Fruit fly (Drosophila melanogaster) whole organism, prepupa: Measurements from ENCODE around the gene CG1236.

Source experiments
- Blimp-1 ChIP-seq: fragments of 200-800 bp; sonication (Bioruptor generic); optimal IDR thresholded peaks from 3 replicates; lab custom pipeline; 2017; ENCODE audit warnings: missing biosample characterization, missing genetic modification characterization, mild to moderate bottlenecking, moderate library complexity, missing genetic modification reagents
- CG10631 ChIP-seq: fragments of 200-800 bp; sonication (Bioruptor generic); optimal IDR thresholded peaks from 2 replicates; lab custom pipeline; 2016; ENCODE audit warnings: missing biosample characterization, missing genetic modification characterization
- CG10669 ChIP-seq: fragments of 200-800 bp; sonication (Bioruptor generic); optimal IDR thresholded peaks from 3 replicates; lab custom pipeline; 2018; ENCODE audit warnings: missing biosample characterization, mild to moderate bottlenecking, missing genetic modification characterization, moderate library complexity
- CG11294 ChIP-seq: fragments of 200-800 bp; sonication (Bioruptor generic); IDR thresholded peaks from 2 replicates; pipeline ENCODE4 v1.3.6; 2022; ENCODE audit warnings: missing biosample characterization, missing genetic modification characterization
- CG11762 ChIP-seq: fragments of 200-800 bp; sonication (Bioruptor generic); optimal IDR thresholded peaks from 3 replicates; lab custom pipeline; 2016; ENCODE audit warnings: missing biosample characterization, missing genetic modification characterization; ENCODE audit not compliant: insufficient read depth
- CG11902 ChIP-seq: fragments of 200-800 bp; sonication (Bioruptor generic); optimal IDR thresholded peaks from 3 replicates; lab custom pipeline; 2016; ENCODE audit warnings: missing biosample characterization, missing genetic modification characterization
- CG15336 ChIP-seq: fragments of 200-800 bp; sonication (Bioruptor generic); IDR thresholded peaks from 2 replicates; pipeline ENCODE4 v1.3.6; 2022; ENCODE audit warnings: missing biosample characterization, missing genetic modification characterization
- CG1621 ChIP-seq: fragments of 200-800 bp; sonication (Bioruptor generic); optimal IDR thresholded peaks from 3 replicates; lab custom pipeline; 2018; ENCODE audit warnings: missing biosample characterization, mild to moderate bottlenecking, missing genetic modification characterization
- CG16779 ChIP-seq: fragments of 200-800 bp; sonication (Bioruptor generic); optimal IDR thresholded peaks from 3 replicates; lab custom pipeline; 2017; ENCODE audit warnings: missing biosample characterization, mild to moderate bottlenecking, missing genetic modification characterization
- CG3032 ChIP-seq: fragments of 200-800 bp; optimal IDR thresholded peaks from 2 replicates; lab custom pipeline; 2019; ENCODE audit warnings: missing biosample characterization, mild to moderate bottlenecking, missing genetic modification characterization, moderate library complexity
- CG31627 ChIP-seq: fragments of 200-800 bp; sonication (Bioruptor generic); optimal IDR thresholded peaks from 3 replicates; lab custom pipeline; 2016; ENCODE audit warnings: missing biosample characterization, missing genetic modification characterization
- CG32006 ChIP-seq: fragments of 200-800 bp; sonication (Bioruptor generic); optimal IDR thresholded peaks from 3 replicates; lab custom pipeline; 2017; ENCODE audit warnings: missing biosample characterization, mild to moderate bottlenecking, missing genetic modification characterization
- CG34406 ChIP-seq: fragments of 200-800 bp; sonication (Bioruptor generic); optimal IDR thresholded peaks from 3 replicates; lab custom pipeline; 2016; ENCODE audit warnings: missing biosample characterization, missing genetic modification characterization
- CG3919 ChIP-seq: fragments of 200-800 bp; sonication (Bioruptor generic); optimal IDR thresholded peaks from 3 replicates; lab custom pipeline; 2016; ENCODE audit warnings: missing biosample characterization, missing genetic modification characterization
- CG6163 ChIP-seq: fragments of 200-800 bp; sonication (Bioruptor generic); IDR thresholded peaks from 3 replicates; pipeline ENCODE4 v1.3.6; 2022; ENCODE audit warnings: missing biosample characterization, missing genetic modification characterization
- CG6276 ChIP-seq: fragments of 200-800 bp; sonication (Bioruptor generic); optimal IDR thresholded peaks from 2 replicates; lab custom pipeline; 2017; ENCODE audit warnings: missing biosample characterization, mild to moderate bottlenecking, missing genetic modification characterization
- CG6792 ChIP-seq: fragments of 200-800 bp; sonication (Bioruptor generic); optimal IDR thresholded peaks from 3 replicates; lab custom pipeline; 2016; ENCODE audit warnings: missing biosample characterization, missing genetic modification characterization
- CG6808 ChIP-seq: fragments of 200-800 bp; sonication (Bioruptor generic); optimal IDR thresholded peaks from 3 replicates; lab custom pipeline; 2017; ENCODE audit warnings: missing biosample characterization, missing genetic modification characterization, mild to moderate bottlenecking, moderate library complexity, missing genetic modification reagents
- CG7368 ChIP-seq: fragments of 200-800 bp; sonication (Bioruptor generic); optimal IDR thresholded peaks from 3 replicates; lab custom pipeline; 2016; ENCODE audit warnings: missing biosample characterization, missing genetic modification characterization
- CG8119 ChIP-seq: fragments of 200-800 bp; sonication (Bioruptor generic); IDR thresholded peaks from 3 replicates; pipeline ENCODE4 v1.3.6; 2022; ENCODE audit warnings: missing biosample characterization, missing genetic modification characterization
- CG8319 ChIP-seq: fragments of 200-800 bp; sonication (Bioruptor generic); optimal IDR thresholded peaks from 3 replicates; lab custom pipeline; 2016; ENCODE audit warnings: missing biosample characterization, missing genetic modification characterization
- CG8632 ChIP-seq: fragments of 200-800 bp; sonication (Bioruptor generic); optimal IDR thresholded peaks from 3 replicates; lab custom pipeline; 2016; ENCODE audit warnings: missing biosample characterization, missing genetic modification characterization
- Eip75B ChIP-seq: fragments of 200-800 bp; sonication (Bioruptor generic); optimal IDR thresholded peaks from 3 replicates; lab custom pipeline; 2016; ENCODE audit warnings: missing biosample characterization, missing genetic modification characterization
- Eip78C ChIP-seq: fragments of 200-800 bp; sonication (Bioruptor generic); peaks from one replicate; lab custom pipeline; 2016; ENCODE audit warnings: missing biosample characterization, missing genetic modification characterization
- Eip93F ChIP-seq: fragments of 200-800 bp; sonication (Bioruptor generic); optimal IDR thresholded peaks from 2 replicates; lab custom pipeline; 2016; ENCODE audit warnings: missing biosample characterization, mild to moderate bottlenecking, missing genetic modification characterization
- Ets21C ChIP-seq: fragments of 200-800 bp; sonication (Bioruptor generic); optimal IDR thresholded peaks from 3 replicates; lab custom pipeline; 2016; ENCODE audit warnings: missing biosample characterization, missing genetic modification characterization
- Ets96B ChIP-seq: fragments of 200-800 bp; optimal IDR thresholded peaks from 2 replicates; lab custom pipeline; 2019; ENCODE audit warnings: missing biosample characterization, mild to moderate bottlenecking, missing genetic modification characterization, moderate library complexity
- Gug ChIP-seq: fragments of 200-800 bp; sonication (Bioruptor generic); IDR thresholded peaks from 2 replicates; pipeline ENCODE4 v1.3.6; 2022; ENCODE audit warnings: missing biosample characterization, missing genetic modification characterization
- Hr38 ChIP-seq: sonication (Bioruptor generic); optimal IDR thresholded peaks from 2 replicates; lab custom pipeline; 2016; ENCODE audit warnings: missing biosample characterization, missing genetic modification characterization
- Hr4 ChIP-seq: fragments of 200-800 bp; sonication (Bioruptor generic); optimal IDR thresholded peaks from 3 replicates; lab custom pipeline; 2016; ENCODE audit warnings: missing biosample characterization, missing genetic modification characterization
- Met ChIP-seq: fragments of 200-800 bp; sonication (Bioruptor generic); optimal IDR thresholded peaks from 3 replicates; lab custom pipeline; 2016; ENCODE audit warnings: missing biosample characterization, missing genetic modification characterization
- OdsH ChIP-seq: fragments of 200-800 bp; sonication (Bioruptor generic); optimal IDR thresholded peaks from 3 replicates; lab custom pipeline; 2016; ENCODE audit warnings: missing biosample characterization, missing genetic modification characterization
- Smox ChIP-seq: fragments of 200-800 bp; sonication (Bioruptor generic); optimal IDR thresholded peaks from 3 replicates; lab custom pipeline; 2016; ENCODE audit warnings: missing biosample characterization, missing genetic modification characterization
- Sox102F ChIP-seq: fragments of 200-800 bp; sonication (Bioruptor generic); optimal IDR thresholded peaks from 2 replicates; lab custom pipeline; 2016; ENCODE audit warnings: missing biosample characterization, mild to moderate bottlenecking, missing genetic modification characterization
- Sox14 ChIP-seq: fragments of 200-800 bp; sonication (Bioruptor generic); optimal IDR thresholded peaks from 3 replicates; lab custom pipeline; 2016; ENCODE audit warnings: missing biosample characterization, missing genetic modification characterization
- Sox15 ChIP-seq: fragments of 200-800 bp; sonication (Bioruptor generic); optimal IDR thresholded peaks from 3 replicates; lab custom pipeline; 2016; ENCODE audit warnings: missing biosample characterization, missing genetic modification characterization
- achi ChIP-seq: fragments of 200-800 bp; sonication (Bioruptor generic); optimal IDR thresholded peaks from 3 replicates; lab custom pipeline; 2016; ENCODE audit warnings: missing biosample characterization, missing genetic modification characterization
- acj6 ChIP-seq: fragments of 200-800 bp; sonication (Bioruptor generic); optimal IDR thresholded peaks from 3 replicates; lab custom pipeline; 2016; ENCODE audit warnings: missing biosample characterization, missing genetic modification characterization
- cyc ChIP-seq: fragments of 200-800 bp; sonication (Bioruptor generic); optimal IDR thresholded peaks from 3 replicates; lab custom pipeline; 2016; ENCODE audit warnings: missing biosample characterization, missing genetic modification characterization
- dac ChIP-seq: fragments of 200-800 bp; sonication (Bioruptor generic); optimal IDR thresholded peaks from 2 replicates; lab custom pipeline; 2017; ENCODE audit warnings: missing biosample characterization, mild to moderate bottlenecking, missing genetic modification characterization
- eg ChIP-seq: fragments of 200-800 bp; sonication (Bioruptor generic); IDR thresholded peaks from 3 replicates; pipeline ENCODE4 v1.3.6; 2022; ENCODE audit warnings: missing biosample characterization, missing genetic modification characterization
- esn ChIP-seq: fragments of 200-800 bp; sonication (Bioruptor generic); optimal IDR thresholded peaks from 2 replicates; lab custom pipeline; 2016; ENCODE audit warnings: missing biosample characterization, mild to moderate bottlenecking, missing genetic modification characterization, moderate library complexity
- fd59A ChIP-seq: fragments of 200-800 bp; sonication (Bioruptor generic); optimal IDR thresholded peaks from 2 replicates; lab custom pipeline; 2017; ENCODE audit warnings: missing biosample characterization, mild to moderate bottlenecking, missing genetic modification characterization, missing genetic modification reagents
- fkh ChIP-seq: fragments of 200-800 bp; sonication (Bioruptor generic); optimal IDR thresholded peaks from 3 replicates; lab custom pipeline; 2017; ENCODE audit warnings: missing biosample characterization, mild to moderate bottlenecking, missing genetic modification characterization, moderate library complexity
- lz ChIP-seq: fragments of 200-800 bp; sonication (Bioruptor generic); optimal IDR thresholded peaks from 3 replicates; lab custom pipeline; 2016; ENCODE audit warnings: missing biosample characterization, missing genetic modification characterization
- net ChIP-seq: fragments of 200-800 bp; sonication (Bioruptor generic); optimal IDR thresholded peaks from 3 replicates; lab custom pipeline; 2016; ENCODE audit warnings: missing biosample characterization, missing genetic modification characterization
- pdm3 ChIP-seq: fragments of 200-800 bp; sonication (Bioruptor generic); optimal IDR thresholded peaks from 3 replicates; lab custom pipeline; 2016; ENCODE audit warnings: missing biosample characterization, missing genetic modification characterization
- salr ChIP-seq, 2 experiments: fragments of 200-800 bp; sonication (Bioruptor generic); optimal IDR thresholded peaks; 3 replicates each; lab custom pipeline; 2016 to 2018; ENCODE audit warnings: missing biosample characterization in 2 of 2, missing genetic modification characterization in 2 of 2, mild to moderate bottlenecking in 1 of 2
- ss ChIP-seq, 2 experiments: fragments of 200-800 bp; sonication (Bioruptor generic); optimal IDR thresholded peaks; 2 replicates in 1 of 2; 3 replicates in 1 of 2; lab custom pipeline; 2017 to 2018; ENCODE audit warnings: mild to moderate bottlenecking in 2 of 2, missing biosample characterization in 2 of 2, missing genetic modification characterization in 2 of 2, moderate library complexity in 1 of 2
- svp ChIP-seq: fragments of 200-800 bp; sonication (Bioruptor generic); peaks from one replicate; lab custom pipeline; 2016; ENCODE audit warnings: missing biosample characterization, missing genetic modification characterization
- topi ChIP-seq: fragments of 200-800 bp; sonication (Bioruptor generic); optimal IDR thresholded peaks from 3 replicates; lab custom pipeline; 2016; ENCODE audit warnings: missing biosample characterization, missing genetic modification characterization
- vri ChIP-seq: fragments of 200-800 bp; sonication (Bioruptor generic); optimal IDR thresholded peaks from 3 replicates; lab custom pipeline; 2016; ENCODE audit warnings: missing biosample characterization, mild to moderate bottlenecking, missing genetic modification characterization

Gene CG1236

DNA sequence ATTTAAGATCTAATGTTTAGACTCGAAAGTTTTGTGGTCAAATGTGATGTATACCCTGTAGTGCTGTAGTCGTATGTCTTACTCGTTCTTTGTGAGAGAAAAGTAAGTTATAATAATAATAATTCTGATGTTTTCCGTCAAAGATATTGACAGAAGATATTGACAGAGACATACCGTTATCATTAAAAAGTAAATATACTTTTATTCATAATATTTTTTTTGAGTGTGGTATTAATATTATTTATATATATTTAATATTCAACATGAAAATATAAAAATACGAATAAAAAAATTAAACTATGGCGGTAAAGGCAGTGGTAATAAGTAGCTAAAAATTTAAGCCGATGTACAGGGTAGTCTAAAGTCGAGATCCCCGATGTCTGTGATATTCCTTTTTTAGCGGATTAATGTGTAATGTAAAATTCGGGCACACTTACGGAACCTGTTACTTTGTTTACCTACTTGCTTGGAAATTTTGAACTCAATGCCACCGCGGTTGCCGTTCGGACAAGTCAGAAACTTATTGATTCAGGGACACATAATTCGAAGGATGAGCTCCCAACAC is at the start of gene CG1236, which contains the start of gene CG2100:
TSS of gene CG1236 (plus strand) at position 444 of the 565 bp plus-strand sequence.
TSS of gene CG2100 (minus strand) at position 51 of the 565 bp plus-strand sequence.
- TF ChIP-seq CG10631: peak; percentile 85
- peak; percentile 70 for TF ChIP-seq Sox15 (GFP tag; lab: Kevin White, UChicago)
- peak; percentile 44 for TF ChIP-seq fd59A (GFP tag; lab: Kevin White, UChicago)
- TF ChIP-seq achi (GFP tag; lab: Kevin White, UChicago): peak; percentile 86
- peak; percentile 75 for TF ChIP-seq CG10669 (GFP tag; lab: Kevin White, UChicago)
- TF ChIP-seq Sox102F (GFP tag; lab: Kevin White, UChicago): no peak
- peak; percentile 69 for TF ChIP-seq Blimp-1 (GFP tag; lab: Kevin White, UChicago)
- peak; percentile 83 for TF ChIP-seq CG3032 (tag; lab: Kevin White, UChicago)
- TF ChIP-seq eg (GFP tag; lab: Robert Waterston, UW): no peak; the same call in 1 of the 3 replicates
- TF ChIP-seq Hr4 (GFP tag; lab: Kevin White, UChicago): peak; percentile 62
- TF ChIP-seq CG11902: peak; percentile 74
- TF ChIP-seq CG6276 (GFP tag; lab: Kevin White, UChicago): no peak
- TF ChIP-seq CG34406 (GFP tag; lab: Kevin White, UChicago): peak; percentile 86
- TF ChIP-seq ss (GFP tag; optimal IDR thresholded peaks at IDR 0.05; lab: Kevin White, UChicago): peak; percentile 68 to 88
- TF ChIP-seq Eip93F (GFP tag; lab: Kevin White, UChicago): peak; percentile 22
- peak; percentile 93 for TF ChIP-seq CG32006 (GFP tag; lab: Kevin White, UChicago)
- TF ChIP-seq CG1621: peak; percentile 53
- TF ChIP-seq Ets21C (GFP tag; lab: Kevin White, UChicago): peak; percentile 57
- no peak for TF ChIP-seq vri (GFP tag; lab: Kevin White, UChicago)
- peak; percentile 87 for TF ChIP-seq CG8119 (GFP tag; lab: Robert Waterston, UW)
- no peak for TF ChIP-seq Smox (GFP tag; lab: Kevin White, UChicago)
- TF ChIP-seq esn (GFP tag; lab: Kevin White, UChicago): peak; percentile 82
- TF ChIP-seq acj6 (GFP tag; lab: Kevin White, UChicago): peak; percentile 85
- TF ChIP-seq Eip75B (GFP tag; lab: Kevin White, UChicago): peak; percentile 47
- TF ChIP-seq Gug (GFP tag; lab: Robert Waterston, UW): peak; percentile 58; the same call in 1 of the 2 replicates
- peak in 1 of 2 experiments; percentile 60 for TF ChIP-seq salr (GFP tag; optimal IDR thresholded peaks at IDR 0.05; lab: Kevin White, UChicago)
- peak; percentile 64 for TF ChIP-seq CG11762 (GFP tag; lab: Kevin White, UChicago)
- peak; percentile 81 for TF ChIP-seq CG15336 (GFP tag; lab: Robert Waterston, UW)
- peak; percentile 83 for TF ChIP-seq Ets96B (tag; lab: Kevin White, UChicago)
- no peak for TF ChIP-seq CG16779 (tag; lab: Kevin White, UChicago)
- no peak for TF ChIP-seq Hr38 (GFP tag; lab: Kevin White, UChicago)
- TF ChIP-seq CG7368: peak; percentile 73
- peak; percentile 76 for TF ChIP-seq cyc (GFP tag; lab: Kevin White, UChicago)
- peak; percentile 78 for TF ChIP-seq CG6808
- peak; percentile 68 for TF ChIP-seq topi (GFP tag; lab: Kevin White, UChicago)
- peak; percentile 86 for TF ChIP-seq OdsH
- TF ChIP-seq CG3919 (GFP tag; lab: Kevin White, UChicago): peak; percentile 85
- peak; percentile 91 for TF ChIP-seq fkh (GFP tag; lab: Kevin White, UChicago)
- peak; percentile 67 for TF ChIP-seq lz (GFP tag; lab: Kevin White, UChicago)
- TF ChIP-seq pdm3 (GFP tag; lab: Kevin White, UChicago): no peak
- peak; percentile 56 for TF ChIP-seq CG8319
- peak; percentile 67 for TF ChIP-seq CG31627 (GFP tag; lab: Kevin White, UChicago)
- no peak for TF ChIP-seq Met (GFP tag; lab: Kevin White, UChicago)
- peak; percentile 78 for TF ChIP-seq CG6792 (GFP tag; lab: Kevin White, UChicago)
- TF ChIP-seq dac (GFP tag; lab: Kevin White, UChicago): no peak
- peak; percentile 79 for TF ChIP-seq CG8632 (GFP tag; lab: Kevin White, UChicago)
- TF ChIP-seq net (GFP tag; lab: Kevin White, UChicago): peak; percentile 79
- peak; percentile 92 for TF ChIP-seq svp (GFP tag; lab: Kevin White, UChicago)
- peak; percentile 90 for TF ChIP-seq Eip78C (GFP tag; lab: Kevin White, UChicago)
- peak; percentile 67 for TF ChIP-seq CG11294 (GFP tag; lab: Robert Waterston, UW)
- TF ChIP-seq Sox14: peak; percentile 84
- peak; percentile 76 for TF ChIP-seq CG6163
